Worm (Caenorhabditis elegans) whole organism, young adult: ENCODE measurements around the gene sprr-2.

ENCODE experiments used
- B0035.1 ChIP-seq: sonication (generic microtip); optimal IDR thresholded peaks from 2 replicates; lab custom pipeline; 2016; ENCODE audit warnings: missing genetic modification characterization, mild to moderate bottlenecking, missing compliant biosample characterization, missing genotype, missing genetic modification reagents
- B0336.3 ChIP-seq: fragments of 200-800 bp; sonication (Bioruptor generic); IDR thresholded peaks from 2 replicates; pipeline ENCODE4 v1.3.6; 2022; ENCODE audit warnings: missing genetic modification characterization, missing compliant biosample characterization
- C06A6.2 ChIP-seq: fragments of 200-800 bp; sonication (Bioruptor generic); conservative IDR thresholded peaks from 2 replicates; pipeline ENCODE4 v1.3.6; 2022; ENCODE audit warnings: missing genetic modification characterization, missing compliant biosample characterization
- F22D6.2 ChIP-seq: sonication (generic microtip); optimal IDR thresholded peaks from 2 replicates; lab custom pipeline; 2016; ENCODE audit warnings: mild to moderate bottlenecking, missing genetic modification characterization, missing compliant biosample characterization
- F23B12.7 ChIP-seq: sonication (generic microtip); optimal IDR thresholded peaks from 2 replicates; lab custom pipeline; 2017; ENCODE audit warnings: missing genetic modification characterization, mild to moderate bottlenecking, missing compliant biosample characterization, antibody characterized with exemption, moderate library complexity; ENCODE audit not compliant: insufficient read depth
- F37B4.10 ChIP-seq: fragments of 200-800 bp; sonication (Bioruptor generic); IDR thresholded peaks from 2 replicates; pipeline ENCODE4 v1.3.6; 2022; ENCODE audit warnings: missing genetic modification characterization, missing compliant biosample characterization
- F57C9.4 ChIP-seq: sonication (generic microtip); optimal IDR thresholded peaks from 2 replicates; lab custom pipeline; 2017; ENCODE audit warnings: mild to moderate bottlenecking, missing genetic modification characterization, missing compliant biosample characterization
- Y53G8AR.9 ChIP-seq: fragments of 200-800 bp; sonication (Bioruptor generic); conservative IDR thresholded peaks from 2 replicates; pipeline ENCODE4 v1.3.6; 2022; ENCODE audit warnings: missing genetic modification reagents, missing genetic modification characterization, missing compliant biosample characterization
- Y56A3A.18 ChIP-seq: fragments of 200-800 bp; sonication (Bioruptor generic); IDR thresholded peaks from 2 replicates; pipeline ENCODE4 v1.3.6; 2022; ENCODE audit warnings: missing genetic modification reagents, missing genetic modification characterization, missing compliant biosample characterization
- ZK185.1 ChIP-seq: sonication (generic microtip); optimal IDR thresholded peaks from 2 replicates; lab custom pipeline; 2016; ENCODE audit warnings: mild to moderate bottlenecking, missing genetic modification characterization, missing compliant biosample characterization; ENCODE audit not compliant: poor library complexity, severe bottlenecking
- ama-1 ChIP-seq, 3 experiments: fragments of 150-350 bp in 1 of 3; sonication (generic microtip) in 2 of 3; optimal IDR thresholded peaks; 2 replicates each; lab custom pipeline; 2014 to 2018; ENCODE audit warnings: missing biosample characterization in 2 of 3, missing genetic modification characterization in 2 of 3, missing genetic modification reagents in 2 of 3
- aptf-2 ChIP-seq: fragments of 200-800 bp; sonication (Bioruptor generic); conservative IDR thresholded peaks from 2 replicates; pipeline ENCODE4 v1.3.6; 2022; ENCODE audit warnings: missing genetic modification reagents, missing genetic modification characterization, missing compliant biosample characterization
- athp-1 ChIP-seq: sonication (generic microtip); optimal IDR thresholded peaks from 2 replicates; lab custom pipeline; 2017; ENCODE audit warnings: mild to moderate bottlenecking, missing genetic modification characterization, missing compliant biosample characterization
- attf-3 ChIP-seq: fragments of 200-800 bp; sonication (Bioruptor generic); conservative IDR thresholded peaks from 2 replicates; pipeline ENCODE4 v1.3.6; 2022; ENCODE audit warnings: missing genetic modification reagents, missing genetic modification characterization, missing compliant biosample characterization
- bed-2 ChIP-seq: fragments of 200-800 bp; sonication (Bioruptor generic); IDR thresholded peaks from 2 replicates; pipeline ENCODE4 v1.3.6; 2022; ENCODE audit warnings: missing genetic modification reagents, missing genetic modification characterization, missing compliant biosample characterization
- chd-7 ChIP-seq: sonication (generic microtip); optimal IDR thresholded peaks from 2 replicates; lab custom pipeline; 2016; ENCODE audit warnings: mild to moderate bottlenecking, missing genetic modification characterization, moderate library complexity, missing compliant biosample characterization
- efl-1 ChIP-seq: fragments of 150-350 bp; optimal IDR thresholded peaks from 2 replicates; lab custom pipeline; 2014; ENCODE audit warnings: missing biosample characterization, missing genetic modification reagents, missing genetic modification characterization
- egl-44 ChIP-seq: fragments of 200-800 bp; sonication (Bioruptor generic); IDR thresholded peaks from 2 replicates; pipeline ENCODE4 v1.3.6; 2022; ENCODE audit warnings: missing genetic modification reagents, missing genetic modification characterization, missing compliant biosample characterization
- him-1 ChIP-seq: sonication (generic microtip); optimal IDR thresholded peaks from 2 replicates; lab custom pipeline; 2016; ENCODE audit warnings: missing genotype, missing genetic modification reagents, missing genetic modification characterization, missing compliant biosample characterization
- hlh-26 ChIP-seq: fragments of 200-800 bp; sonication (Bioruptor generic); conservative IDR thresholded peaks from 2 replicates; pipeline ENCODE4 v1.3.6; 2022; ENCODE audit warnings: missing genetic modification reagents, missing genetic modification characterization, missing compliant biosample characterization
- lsl-1 ChIP-seq: fragments of 200-800 bp; sonication (Bioruptor generic); optimal IDR thresholded peaks from 2 replicates; lab custom pipeline; 2018; ENCODE audit warnings: mild to moderate bottlenecking, missing genetic modification characterization, moderate library complexity, missing compliant biosample characterization
- lsy-27 ChIP-seq: sonication (generic microtip); optimal IDR thresholded peaks from 2 replicates; lab custom pipeline; 2017; ENCODE audit warnings: missing genetic modification characterization, mild to moderate bottlenecking, missing compliant biosample characterization, antibody characterized with exemption, missing genotype, borderline replicate concordance; ENCODE audit not compliant: insufficient read depth
- madf-10 ChIP-seq: sonication (generic microtip); optimal IDR thresholded peaks from 2 replicates; lab custom pipeline; 2016; ENCODE audit warnings: mild to moderate bottlenecking, missing genetic modification characterization, missing compliant biosample characterization
- mcd-1 ChIP-seq: fragments of 200-800 bp; sonication (Bioruptor generic); IDR thresholded peaks from 2 replicates; pipeline ENCODE4 v1.3.6; 2022; ENCODE audit warnings: missing genetic modification reagents, missing genetic modification characterization, missing compliant biosample characterization
- mel-28 ChIP-seq: sonication (generic microtip); optimal IDR thresholded peaks from 2 replicates; lab custom pipeline; 2016; ENCODE audit warnings: borderline replicate concordance, mild to moderate bottlenecking, missing genetic modification characterization, missing compliant biosample characterization
- nfyb-1 ChIP-seq: fragments of 200-800 bp; sonication (Bioruptor generic); IDR thresholded peaks from 2 replicates; pipeline ENCODE4 v1.3.6; 2022; ENCODE audit warnings: missing genetic modification reagents, missing genetic modification characterization, missing compliant biosample characterization
- nhr-27 ChIP-seq: fragments of 200-800 bp; sonication (Bioruptor generic); optimal IDR thresholded peaks from 2 replicates; lab custom pipeline; 2018; ENCODE audit warnings: mild to moderate bottlenecking, missing genetic modification characterization, moderate library complexity, missing compliant biosample characterization
- pha-4 ChIP-seq: fragments of 150-350 bp; sonication (generic microtip); optimal IDR thresholded peaks from 2 replicates; lab custom pipeline; 2014; ENCODE audit warnings: missing biosample characterization, missing genetic modification reagents, missing genetic modification characterization
- repo-1 ChIP-seq: sonication (generic microtip); optimal IDR thresholded peaks from 2 replicates; lab custom pipeline; 2017; ENCODE audit warnings: mild to moderate bottlenecking, missing genetic modification characterization, missing compliant biosample characterization
- snpc-3.4 ChIP-seq: sonication (generic microtip); optimal IDR thresholded peaks from 2 replicates; lab custom pipeline; 2017; ENCODE audit warnings: missing genetic modification characterization, mild to moderate bottlenecking, missing compliant biosample characterization, antibody characterized with exemption, moderate library complexity, missing genotype, missing genetic modification reagents
- snpc-4 ChIP-seq, 5 experiments: fragments of 150-350 bp in 1 of 5; sonication (generic microtip) in 4 of 5; optimal IDR thresholded peaks; 2 replicates each; lab custom pipeline; 2014 to 2018; ENCODE audit warnings: missing genetic modification characterization in 5 of 5, missing biosample characterization in 3 of 5, antibody characterized with exemption in 2 of 5, mild to moderate bottlenecking in 2 of 5, missing compliant biosample characterization in 2 of 5, missing genotype in 2 of 5, moderate library complexity in 2 of 5, missing genetic modification reagents in 1 of 5
- tbx-9 ChIP-seq: sonication (generic microtip); optimal IDR thresholded peaks from 2 replicates; lab custom pipeline; 2016; ENCODE audit warnings: borderline replicate concordance, missing genetic modification characterization, inconsistent platforms, missing compliant biosample characterization
- zfh-2 ChIP-seq: fragments of 200-800 bp; sonication (Bioruptor generic); conservative IDR thresholded peaks from 2 replicates; pipeline ENCODE4 v1.3.6; 2022; ENCODE audit warnings: missing genetic modification reagents, missing genetic modification characterization, missing compliant biosample characterization
- zim-3 ChIP-seq: sonication (generic microtip); optimal IDR thresholded peaks from 2 replicates; lab custom pipeline; 2017; ENCODE audit warnings: mild to moderate bottlenecking, missing genetic modification characterization, moderate library complexity, missing compliant biosample characterization
- ztf-22 ChIP-seq: fragments of 200-800 bp; sonication (Bioruptor generic); optimal IDR thresholded peaks from 2 replicates; lab custom pipeline; 2018; ENCODE audit warnings: mild to moderate bottlenecking, missing genetic modification characterization, moderate library complexity, missing compliant biosample characterization
- ztf-6 ChIP-seq: fragments of 200-800 bp; sonication (Bioruptor generic); IDR thresholded peaks from 2 replicates; pipeline ENCODE4 v1.3.6; 2022; ENCODE audit warnings: missing genetic modification reagents, missing genetic modification characterization, missing compliant biosample characterization

The sprr-2 gene

ce11 chrX:14804706-14805105 is 11.5 kb downstream of the sprr-2 start (continued):
- no peak; the same call in 1 of the 2 replicates for TF ChIP-seq egl-44 (GFP tag; lab: Robert Waterston, UW)
- TF ChIP-seq lsy-27 (tag; lab: Kevin White, UChicago) = peak; percentile 24
- TF ChIP-seq tbx-9 = no peak

- TF ChIP-seq F57C9.4 (tag; lab: Kevin White, UChicago) (no peak), nfyb-1 (GFP tag; lab: Robert Waterston, UW) (no peak), snpc-4 (GFP tag; optimal IDR thresholded peaks at IDR 0.05; lab: Kevin White, UChicago) (no peak), snpc-4 (tag; optimal IDR thresholded peaks at IDR 0.05; lab: Kevin White, UChicago) (peak in 2 of 4 experiments; percentile 57 to 71)
These were observed 12.5 kb downstream of the sprr-2 start for ce11 chrX:14805746-14806145.

- no peak for TF ChIP-seq hlh-26 (GFP tag; lab: Robert Waterston, UW)
- TF ChIP-seq mcd-1 = no peak
- TF ChIP-seq B0336.3 (GFP tag; lab: Robert Waterston, UW) = no peak
- TF ChIP-seq mel-28 (tag; lab: Kevin White, UChicago) = no peak
- no peak for TF ChIP-seq bed-2 (GFP tag; lab: Robert Waterston, UW)
- no peak for TF ChIP-seq F37B4.10
- TF ChIP-seq athp-1 = no peak
- TF ChIP-seq aptf-2 (GFP tag; lab: Robert Waterston, UW) = no peak
- TF ChIP-seq F22D6.2 (tag; lab: Kevin White, UChicago) = no peak
- no peak for TF ChIP-seq efl-1 (GFP tag; lab: Kevin White, UChicago)
- TF ChIP-seq attf-3 (GFP tag; lab: Robert Waterston, UW) = no peak
- TF ChIP-seq madf-10 = no peak
- TF ChIP-seq pha-4 = no peak
- TF ChIP-seq him-1 = no peak
These were observed 13.7 kb downstream of the sprr-2 start, which contains the start of gene F42D1.4 for ce11 chrX:14806936-14807335. Gene F42D1.4, plus strand, starts transcription at chrX:14807236.

ce11 chrX:14808796-14809195 is 15.6 kb downstream of the sprr-2 start:
- TF ChIP-seq snpc-3.4 (tag; lab: Kevin White, UChicago) = no peak
- TF ChIP-seq B0336.3 (GFP tag; lab: Robert Waterston, UW) = 0 out of 2 replicates have a peak, but pooled peaks have one; percentile 43
- TF ChIP-seq Y56A3A.18 (GFP tag; lab: Robert Waterston, UW) = 0 out of 2 replicates have a peak, but pooled peaks have one; percentile 75
- no peak for TF ChIP-seq lsl-1 (GFP tag; lab: Kevin White, UChicago)
- TF ChIP-seq C06A6.2 (GFP tag; lab: Robert Waterston, UW) = no peak
- TF ChIP-seq repo-1 = peak; percentile 59
- no peak for TF ChIP-seq B0035.1
- peak; percentile 59 for TF ChIP-seq zim-3 (tag; lab: Kevin White, UChicago)
- peak; percentile 58 for TF ChIP-seq ama-1 (optimal IDR thresholded peaks at IDR 0.05; lab: Kevin White, UChicago)
- TF ChIP-seq ama-1 (GFP tag; optimal IDR thresholded peaks at IDR 0.05; lab: Kevin White, UChicago) = no peak
- TF ChIP-seq Y53G8AR.9 (GFP tag; lab: Robert Waterston, UW) = peak; percentile 49; the same call in 1 of the 2 replicates
- no peak for TF ChIP-seq athp-1
- TF ChIP-seq nfyb-1 (GFP tag; lab: Robert Waterston, UW) = 0 out of 2 replicates have a peak, but pooled peaks have one; percentile 47
- no peak for TF ChIP-seq chd-7 (tag; lab: Kevin White, UChicago)
- TF ChIP-seq nhr-27 (tag; lab: Kevin White, UChicago) = peak; percentile 23
- TF ChIP-seq, all 124 proteins: peak for 8

- TF ChIP-seq zfh-2 (no peak), ztf-6 (no peak), F23B12.7 (tag; lab: Kevin White, UChicago) (no peak), ztf-22 (GFP tag; lab: Kevin White, UChicago) (no peak), ZK185.1 (no peak)
These were observed 16.7 kb downstream of the sprr-2 start for ce11 chrX:14809905-14810304.
